Worm (Caenorhabditis elegans): ENCODE results near the gene M02D8.7.

The M02D8.7 gene

ce11 chrX:8723127-8723600 is 19.6 kb downstream of the M02D8.7 start, which contains the start of gene tnt-2:
Gene tnt-2, minus strand, starts transcription at chrX:8723550.
- no peak for TF ChIP-seq ceh-58 (GFP tag; IDR thresholded peaks at IDR 0.05)
- TF ChIP-seq egrh-3 (GFP tag; IDR thresholded peaks at IDR 0.05), result peak; percentile 84

ce11 chrX:8721273-8721672 is 21.5 kb downstream of the M02D8.7 start:
- TF ChIP-seq sea-2 (GFP tag; IDR thresholded peaks at IDR 0.05) (no peak), ztf-22 (GFP tag; optimal IDR thresholded peaks at IDR 0.05) (no peak), hmg-20 (GFP tag; IDR thresholded peaks at IDR 0.05) (no peak), lin-35 (GFP tag; optimal IDR thresholded peaks at IDR 0.05) (no peak)

ce11 chrX:8720658-8721057 is 22.1 kb downstream of the M02D8.7 start, which contains the start of gene F53A9.9:
Gene F53A9.9, minus strand, starts transcription at chrX:8720758.
- TF ChIP-seq mcd-1 (GFP tag; IDR thresholded peaks at IDR 0.05), result no peak
- TF ChIP-seq hlh-26 (GFP tag; conservative IDR thresholded peaks at IDR 0.05), result no peak
- no peak for TF ChIP-seq nhr-27 (tag; optimal IDR thresholded peaks at IDR 0.05)
- TF ChIP-seq aptf-3 (GFP tag; IDR thresholded peaks at IDR 0.05), result no peak
- TF ChIP-seq ztf-6 (GFP tag; IDR thresholded peaks at IDR 0.05), result no peak
- no peak for TF ChIP-seq fkh-3 (tag; optimal IDR thresholded peaks at IDR 0.05)
- no peak for TF ChIP-seq tlf-1 (GFP tag; optimal IDR thresholded peaks at IDR 0.05)
- no peak for TF ChIP-seq F55B11.4 (tag; optimal IDR thresholded peaks at IDR 0.05; ENCODE audit: borderline replicate concordance, insufficient read depth)
- no peak for TF ChIP-seq let-607 (tag; optimal IDR thresholded peaks at IDR 0.05)
- no peak for TF ChIP-seq F57A8.1 (GFP tag; optimal IDR thresholded peaks at IDR 0.05)
- TF ChIP-seq lin-35 (GFP tag; optimal IDR thresholded peaks at IDR 0.05), result no peak
- no peak for TF ChIP-seq Y53G8AR.9 (GFP tag; conservative IDR thresholded peaks at IDR 0.05)
- TF ChIP-seq rcor-1 (GFP tag; IDR thresholded peaks at IDR 0.05), result no peak
- no peak for TF ChIP-seq egrh-3 (GFP tag; IDR thresholded peaks at IDR 0.05)
- no peak for TF ChIP-seq lin-54 (GFP tag; optimal IDR thresholded peaks at IDR 0.05)
- no peak for TF ChIP-seq cebp-2 (GFP tag; IDR thresholded peaks at IDR 0.05)
- TF ChIP-seq tbx-9 (tag; optimal IDR thresholded peaks at IDR 0.05; ENCODE audit: borderline replicate concordance), result no peak
- no peak for TF ChIP-seq ztf-26 (tag; optimal IDR thresholded peaks at IDR 0.05)
- TF ChIP-seq F37B4.10 (GFP tag; IDR thresholded peaks at IDR 0.05), result no peak
- no peak for TF ChIP-seq snpc-1.1 (tag; optimal IDR thresholded peaks at IDR 0.05; ENCODE audit: insufficient read depth)

- TF ChIP-seq ztf-22 (GFP tag; optimal IDR thresholded peaks at IDR 0.05) (peak; percentile 9), madf-10 (tag; optimal IDR thresholded peaks at IDR 0.05) (no peak), nhr-80 (tag; optimal IDR thresholded peaks at IDR 0.05) (peak; percentile 67), let-607 (tag; optimal IDR thresholded peaks at IDR 0.05) (peak in 1 of 2 experiments; percentile 1)
These were observed 22.9 kb downstream of the M02D8.7 start for ce11 chrX:8719888-8720287.

ce11 chrX:8718856-8719255 is 23.9 kb downstream of the M02D8.7 start, which contains the start of gene F53A9.8:
Gene F53A9.8, minus strand, starts transcription at chrX:8718904.
- TF ChIP-seq cebp-1 (GFP tag; IDR thresholded peaks at IDR 0.05), result no peak
- peak; percentile 7 for TF ChIP-seq cebp-1 (tag; optimal IDR thresholded peaks at IDR 0.05)
- no peak for TF ChIP-seq ZK185.1 (tag; optimal IDR thresholded peaks at IDR 0.05; ENCODE audit: poor library complexity, severe bottlenecking)
- no peak for TF ChIP-seq rcor-1 (GFP tag; IDR thresholded peaks at IDR 0.05)
- peak; percentile 28 for TF ChIP-seq ztf-22 (GFP tag; optimal IDR thresholded peaks at IDR 0.05)
- TF ChIP-seq pha-4 (tag; optimal IDR thresholded peaks at IDR 0.05), result no peak
- peak; percentile 21 for TF ChIP-seq nhr-80 (tag; optimal IDR thresholded peaks at IDR 0.05)
- TF ChIP-seq nfyb-1 (GFP tag; IDR thresholded peaks at IDR 0.05), result no peak
- TF ChIP-seq atf-7 (tag; optimal IDR thresholded peaks at IDR 0.05), result no peak
- TF ChIP-seq nhr-120 (GFP tag; IDR thresholded peaks at IDR 0.05), result 0 out of 2 replicates have a peak, but pooled peaks have one; percentile 1
- TF ChIP-seq Y79H2A.3 (GFP tag; conservative IDR thresholded peaks at IDR 0.05), result no peak
- no peak for TF ChIP-seq ekl-4 (GFP tag; IDR thresholded peaks at IDR 0.05)
- 0 out of 2 replicates have a peak, but pooled peaks have one; percentile 9 for TF ChIP-seq dox-1 (GFP tag; IDR thresholded peaks at IDR 0.05)

All from whole organism, young adult.